Worm (Caenorhabditis elegans) whole organism, L3 larva: Measurements from ENCODE around the gene C07E3.8.

ENCODE experiments used
- elt-1 ChIP-seq: fragments of 150-350 bp; optimal IDR thresholded peaks from 2 replicates; lab custom pipeline; 2014; ENCODE audit warnings: missing biosample characterization, missing genetic modification characterization
- elt-2 ChIP-seq: sonication (generic microtip); optimal IDR thresholded peaks from 2 replicates; lab custom pipeline; 2016; ENCODE audit warnings: missing genetic modification reagents, mild to moderate bottlenecking, missing genetic modification characterization, missing compliant biosample characterization
- jun-1 ChIP-seq: fragments of 150-350 bp; optimal IDR thresholded peaks from 2 replicates; lab custom pipeline; 2014; ENCODE audit warnings: missing biosample characterization, missing genetic modification reagents, missing genetic modification characterization
- nhr-23 ChIP-seq: fragments of 150-350 bp; optimal IDR thresholded peaks from 2 replicates; lab custom pipeline; 2014; ENCODE audit warnings: missing biosample characterization, missing genetic modification reagents, missing genetic modification characterization
- pha-4 ChIP-seq: fragments of 150-350 bp; optimal IDR thresholded peaks from 2 replicates; lab custom pipeline; 2014; ENCODE audit warnings: missing biosample characterization, missing genetic modification reagents, missing genetic modification characterization

DNA sequence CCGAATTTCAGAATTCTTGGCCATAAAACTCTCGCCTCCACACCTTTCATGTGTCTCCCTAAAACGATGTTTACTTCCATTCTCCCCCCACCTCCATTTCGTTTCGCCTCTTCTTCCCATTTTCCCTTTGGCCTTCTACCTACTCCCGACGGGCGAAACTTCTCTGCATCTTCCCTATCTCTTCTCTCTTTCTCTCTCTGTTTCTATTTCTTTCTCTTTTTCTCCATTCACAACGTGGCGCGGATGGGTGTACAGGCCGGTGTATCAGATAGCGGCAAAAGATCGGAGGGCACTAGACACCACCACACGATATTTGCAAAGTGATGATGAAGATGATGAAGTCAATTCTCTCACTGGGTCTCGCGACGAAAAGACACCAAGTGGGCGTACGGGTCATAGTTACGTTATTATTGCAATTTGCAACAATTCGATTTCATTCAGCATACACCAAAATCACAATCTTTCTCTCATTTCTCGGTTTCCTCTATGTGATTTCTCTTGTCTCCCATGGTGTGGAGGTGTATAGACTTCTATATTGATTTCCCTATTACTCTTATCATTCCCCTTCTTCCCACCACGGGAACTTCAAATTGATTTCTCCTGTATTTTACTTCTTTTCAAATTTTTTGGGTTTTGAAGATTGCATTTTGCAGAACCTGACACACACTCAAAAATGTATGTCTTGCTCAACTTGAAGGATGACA, 32.8 kb downstream of the C07E3.8 start, which contains the start of gene ztf-27:
- peak; percentile 42 for TF ChIP-seq pha-4 (tag; lab: Kevin White, UChicago)
- no peak for TF ChIP-seq jun-1 (tag; lab: Kevin White, UChicago)
- peak; percentile 49 for TF ChIP-seq elt-2 (tag; lab: Kevin White, UChicago)
- TF ChIP-seq elt-1 (tag; lab: Kevin White, UChicago), result peak; percentile 21
- TF ChIP-seq nhr-23 (tag; lab: Kevin White, UChicago), result peak; percentile 52
